Worm (Caenorhabditis elegans): Measurements from ENCODE around the gene hmg-4.

The hmg-4 gene

ce11 chrIII:7375434-7375833 is 6.0 kb downstream of the hmg-4 start (continued):
- TF ChIP-seq gei-8 (GFP tag; optimal IDR thresholded peaks at IDR 0.05) (no peak), madf-9 (GFP tag; conservative IDR thresholded peaks at IDR 0.05) (no peak), zfp-3 (GFP tag; conservative IDR thresholded peaks at IDR 0.05) (no peak), cey-2 (tag; optimal IDR thresholded peaks at IDR 0.05; ENCODE audit: borderline replicate concordance, insufficient read depth) (no peak), F49E8.2 (tag; optimal IDR thresholded peaks at IDR 0.05; ENCODE audit: borderline replicate concordance) (no peak), ceh-62 (tag; optimal IDR thresholded peaks at IDR 0.05) (no peak), spr-3 (GFP tag; optimal IDR thresholded peaks at IDR 0.05) (no peak), daf-19 (GFP tag; conservative IDR thresholded peaks at IDR 0.05) (no peak), T20F7.1 (GFP tag; optimal IDR thresholded peaks at IDR 0.05) (no peak), egl-27 (tag; optimal IDR thresholded peaks at IDR 0.05) (no peak), F26F4.8 (GFP tag; conservative IDR thresholded peaks at IDR 0.05) (no peak), daf-8 (GFP tag; IDR thresholded peaks at IDR 0.05) (no peak), nhr-237 (tag; optimal IDR thresholded peaks at IDR 0.05) (no peak), nhr-28 (tag; optimal IDR thresholded peaks at IDR 0.05) (peak; percentile 83), hlh-11 (tag; optimal IDR thresholded peaks at IDR 0.05) (peak; percentile 76), nhr-48 (tag; optimal IDR thresholded peaks at IDR 0.05) (peak; percentile 21), egl-43 (GFP tag; IDR thresholded peaks at IDR 0.05) (no peak), sdz-12 (GFP tag; optimal IDR thresholded peaks at IDR 0.05) (no peak), F10B5.3 (tag; optimal IDR thresholded peaks at IDR 0.05) (no peak), lin-15B (tag; optimal IDR thresholded peaks at IDR 0.05) (no peak), T26A8.4 (GFP tag; IDR thresholded peaks at IDR 0.05) (peak; percentile 21), tra-1 (GFP tag; IDR thresholded peaks at IDR 0.05) (no peak), lim-7 (GFP tag; IDR thresholded peaks at IDR 0.05) (no peak), unc-62 (GFP tag; optimal IDR thresholded peaks at IDR 0.05 in 1 of 2) (peak in 1 of 2 experiments; percentile 96), unc-62 (tag; optimal IDR thresholded peaks at IDR 0.05) (no peak), zfp-2 (tag; optimal IDR thresholded peaks at IDR 0.05) (no peak), nhr-102 (tag; optimal IDR thresholded peaks at IDR 0.05) (no peak), nhr-6 (tag; optimal IDR thresholded peaks at IDR 0.05) (no peak), madf-5 (GFP tag; IDR thresholded peaks at IDR 0.05) (no peak), duxl-1 (tag; optimal IDR thresholded peaks at IDR 0.05; ENCODE audit: poor library complexity) (no peak), lsy-2 (tag; optimal IDR thresholded peaks at IDR 0.05) (no peak), hmg-1.1 (GFP tag; IDR thresholded peaks at IDR 0.05) (no peak), saeg-2 (GFP tag; IDR thresholded peaks at IDR 0.05) (no peak), aly-2 (tag; optimal IDR thresholded peaks at IDR 0.05) (no peak), tag-97 (GFP tag; IDR thresholded peaks at IDR 0.05) (no peak), unc-130 (GFP tag; optimal IDR thresholded peaks at IDR 0.05) (no peak), arid-1 (GFP tag; conservative IDR thresholded peaks at IDR 0.05) (no peak), F37D6.2 (tag; optimal IDR thresholded peaks at IDR 0.05) (no peak), daf-16 (GFP tag; optimal IDR thresholded peaks at IDR 0.05) (no peak), daf-16 (tag; optimal IDR thresholded peaks at IDR 0.05) (peak; percentile 71), zip-11 (GFP tag; IDR thresholded peaks at IDR 0.05) (no peak), ceh-32 (tag; optimal IDR thresholded peaks at IDR 0.05; ENCODE audit: poor library complexity) (no peak), pha-4 (GFP tag; IDR thresholded peaks at IDR 0.05) (no peak), pha-4 (tag; optimal IDR thresholded peaks at IDR 0.05) (no peak), lin-39 (tag; optimal IDR thresholded peaks at IDR 0.05) (no peak), ama-1 (optimal IDR thresholded peaks at IDR 0.05) (peak; percentile 3), ZK546.5 (tag; optimal IDR thresholded peaks at IDR 0.05) (no peak), mxl-2 (GFP tag; conservative IDR thresholded peaks at IDR 0.05) (no peak), spr-1 (tag; optimal IDR thresholded peaks at IDR 0.05) (no peak), mdl-1 (tag; optimal IDR thresholded peaks at IDR 0.05) (peak in 1 of 2 experiments; percentile 32), dmd-9 (GFP tag; IDR thresholded peaks at IDR 0.05) (no peak), snpc-1.2 (GFP tag; IDR thresholded peaks at IDR 0.05) (no peak), lir-3 (tag; optimal IDR thresholded peaks at IDR 0.05) (no peak)

All from whole organism, L4 larva.